Worm (Caenorhabditis elegans) whole organism, dauer: ENCODE measurements around the gene trpp-4.

Experiments
- unc-62 ChIP-seq: sonication (generic microtip); optimal IDR thresholded peaks from 2 replicates; lab custom pipeline; 2017; ENCODE audit warnings: missing biosample characterization, missing genetic modification reagents, missing genetic modification characterization

The trpp-4 gene

ce11 chrV:9444618-9445017, 44.5 kb downstream of the trpp-4 start:
- TF ChIP-seq unc-62, result no peak
